Fruit fly (Drosophila melanogaster) whole organism, pupa: ENCODE data around the gene RpS10a.
A peak's percentile ranks its signal among the peaks of the same experiment; 100 is the strongest.

Source experiments
- CG10348 ChIP-seq: fragments of 200-800 bp; sonication (Bioruptor generic); IDR thresholded peaks from 2 replicates; pipeline ENCODE4 v1.3.6; 2022; ENCODE audit warnings: missing biosample characterization, missing genetic modification characterization
- CG12605 ChIP-seq: fragments of 200-800 bp; sonication (Bioruptor generic); IDR thresholded peaks from 2 replicates; pipeline ENCODE4 v1.3.6; 2022; ENCODE audit warnings: missing biosample characterization, missing genetic modification characterization
- CG13204 ChIP-seq: fragments of 200-800 bp; sonication (Bioruptor generic); optimal IDR thresholded peaks from 2 replicates; lab custom pipeline; 2018; ENCODE audit warnings: missing biosample characterization, mild to moderate bottlenecking, missing genetic modification characterization, moderate library complexity
- CG14655 ChIP-seq: fragments of 200-800 bp; sonication (Bioruptor generic); optimal IDR thresholded peaks from 3 replicates; lab custom pipeline; 2017; ENCODE audit warnings: mild to moderate bottlenecking, missing biosample characterization, missing genetic modification reagents, missing genetic modification characterization
- CG15710 ChIP-seq: fragments of 200-800 bp; sonication (Bioruptor generic); optimal IDR thresholded peaks from 2 replicates; lab custom pipeline; 2018; ENCODE audit warnings: missing biosample characterization, mild to moderate bottlenecking, missing genetic modification characterization, moderate library complexity
- CG17806 ChIP-seq: fragments of 200-800 bp; sonication (Bioruptor generic); optimal IDR thresholded peaks from 2 replicates; lab custom pipeline; 2018; ENCODE audit warnings: missing biosample characterization, mild to moderate bottlenecking, missing genetic modification characterization, moderate library complexity
- CG32121 ChIP-seq: fragments of 200-800 bp; sonication (Bioruptor generic); IDR thresholded peaks from 2 replicates; pipeline ENCODE4 v1.3.6; 2022; ENCODE audit warnings: missing biosample characterization, missing genetic modification characterization
- CG34367 ChIP-seq: fragments of 200-800 bp; sonication (Bioruptor generic); optimal IDR thresholded peaks from 2 replicates; lab custom pipeline; 2018; ENCODE audit warnings: missing biosample characterization, mild to moderate bottlenecking, missing genetic modification characterization
- CG4496 ChIP-seq: fragments of 200-800 bp; sonication (Bioruptor generic); IDR thresholded peaks from 3 replicates; pipeline ENCODE4 v1.3.6; 2022; ENCODE audit warnings: missing biosample characterization, missing genetic modification characterization
- CG8159 ChIP-seq: fragments of 200-800 bp; sonication (Bioruptor generic); optimal IDR thresholded peaks from 3 replicates; lab custom pipeline; 2018; ENCODE audit warnings: missing biosample characterization, mild to moderate bottlenecking, missing genetic modification characterization, moderate library complexity
- CG8301 ChIP-seq: fragments of 200-800 bp; sonication (Bioruptor generic); optimal IDR thresholded peaks from 2 replicates; lab custom pipeline; 2018; ENCODE audit warnings: missing biosample characterization, mild to moderate bottlenecking, missing genetic modification characterization
- CG9948 ChIP-seq: fragments of 200-800 bp; sonication (Bioruptor generic); optimal IDR thresholded peaks from 2 replicates; lab custom pipeline; 2018; ENCODE audit warnings: missing biosample characterization, mild to moderate bottlenecking, missing genetic modification characterization, moderate library complexity
- D1 ChIP-seq: fragments of 200-800 bp; sonication (Bioruptor generic); optimal IDR thresholded peaks from 2 replicates; lab custom pipeline; 2018; ENCODE audit warnings: missing biosample characterization, mild to moderate bottlenecking, missing genetic modification characterization, moderate library complexity
- EcR ChIP-seq: fragments of 200-800 bp; sonication (Bioruptor generic); optimal IDR thresholded peaks from 3 replicates; lab custom pipeline; 2019; ENCODE audit warnings: missing biosample characterization, missing genetic modification characterization, mild to moderate bottlenecking, moderate library complexity, missing genetic modification reagents
- Ets98B ChIP-seq: fragments of 200-800 bp; sonication (Bioruptor generic); IDR thresholded peaks from 2 replicates; pipeline ENCODE4 v1.3.6; 2022; ENCODE audit warnings: missing biosample characterization, missing genetic modification characterization
- Pif1A ChIP-seq: fragments of 200-800 bp; sonication (Bioruptor generic); optimal IDR thresholded peaks from 3 replicates; lab custom pipeline; 2016; ENCODE audit warnings: missing biosample characterization, missing genetic modification characterization
- Pif1B ChIP-seq: fragments of 200-800 bp; sonication (Bioruptor generic); optimal IDR thresholded peaks from 3 replicates; lab custom pipeline; 2016; ENCODE audit warnings: missing biosample characterization, missing genetic modification characterization
- Snoo ChIP-seq: fragments of 200-800 bp; sonication (Bioruptor generic); optimal IDR thresholded peaks from 3 replicates; lab custom pipeline; 2017; ENCODE audit warnings: missing biosample characterization, mild to moderate bottlenecking, missing genetic modification characterization, inconsistent platforms
- fd96Ca ChIP-seq: fragments of 200-800 bp; sonication (Bioruptor generic); IDR thresholded peaks from 3 replicates; pipeline ENCODE4 v1.3.6; 2022; ENCODE audit warnings: missing biosample characterization, missing genetic modification characterization
- gl ChIP-seq: fragments of 200-800 bp; sonication (Bioruptor generic); optimal IDR thresholded peaks from 2 replicates; lab custom pipeline; 2018; ENCODE audit warnings: missing biosample characterization, mild to moderate bottlenecking, missing genetic modification characterization
- rn ChIP-seq: fragments of 200-800 bp; sonication (Bioruptor generic); IDR thresholded peaks from 2 replicates; pipeline ENCODE4 v1.3.6; 2022; ENCODE audit warnings: missing biosample characterization, missing genetic modification characterization

Gene RpS10a

DNA sequence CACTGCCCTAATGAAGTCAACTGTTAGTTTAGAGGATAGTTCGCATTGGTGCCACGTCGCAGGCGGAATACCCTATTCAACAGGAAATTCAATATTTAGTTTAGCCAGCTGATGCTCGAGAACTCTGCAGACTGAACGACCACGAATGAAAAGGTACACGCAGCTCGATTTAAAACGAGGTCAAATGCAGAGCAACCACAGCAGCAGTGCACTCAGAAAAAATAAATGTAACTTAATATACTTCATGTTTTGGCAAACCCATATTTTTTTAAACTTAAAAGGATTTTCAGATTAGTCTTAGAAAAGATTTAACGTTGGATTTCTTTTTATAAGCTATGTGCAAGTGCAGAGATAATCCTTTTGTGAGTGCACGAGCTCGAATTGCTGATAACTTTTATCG, 2.5 kb downstream of the RpS10a start:
- TF ChIP-seq CG12605 (no peak), Ets98B (GFP tag; lab: Robert Waterston, UW) (no peak; the same call in 1 of the 2 replicates), CG32121 (GFP tag; lab: Robert Waterston, UW) (peak; percentile 59), CG9948 (tag; lab: Kevin White, UChicago) (peak; percentile 36), CG4496 (GFP tag; lab: Robert Waterston, UW) (peak; percentile 60), D1 (tag; lab: Kevin White, UChicago) (no peak), gl (tag; lab: Kevin White, UChicago) (no peak), fd96Ca (peak; percentile 46; the same call in 1 of the 3 replicates), CG8159 (tag; lab: Kevin White, UChicago) (peak; percentile 29), CG8301 (tag; lab: Kevin White, UChicago) (peak; percentile 47), CG34367 (peak; percentile 5), CG17806 (no peak), CG14655 (GFP tag; lab: Kevin White, UChicago) (peak; percentile 53)

DNA sequence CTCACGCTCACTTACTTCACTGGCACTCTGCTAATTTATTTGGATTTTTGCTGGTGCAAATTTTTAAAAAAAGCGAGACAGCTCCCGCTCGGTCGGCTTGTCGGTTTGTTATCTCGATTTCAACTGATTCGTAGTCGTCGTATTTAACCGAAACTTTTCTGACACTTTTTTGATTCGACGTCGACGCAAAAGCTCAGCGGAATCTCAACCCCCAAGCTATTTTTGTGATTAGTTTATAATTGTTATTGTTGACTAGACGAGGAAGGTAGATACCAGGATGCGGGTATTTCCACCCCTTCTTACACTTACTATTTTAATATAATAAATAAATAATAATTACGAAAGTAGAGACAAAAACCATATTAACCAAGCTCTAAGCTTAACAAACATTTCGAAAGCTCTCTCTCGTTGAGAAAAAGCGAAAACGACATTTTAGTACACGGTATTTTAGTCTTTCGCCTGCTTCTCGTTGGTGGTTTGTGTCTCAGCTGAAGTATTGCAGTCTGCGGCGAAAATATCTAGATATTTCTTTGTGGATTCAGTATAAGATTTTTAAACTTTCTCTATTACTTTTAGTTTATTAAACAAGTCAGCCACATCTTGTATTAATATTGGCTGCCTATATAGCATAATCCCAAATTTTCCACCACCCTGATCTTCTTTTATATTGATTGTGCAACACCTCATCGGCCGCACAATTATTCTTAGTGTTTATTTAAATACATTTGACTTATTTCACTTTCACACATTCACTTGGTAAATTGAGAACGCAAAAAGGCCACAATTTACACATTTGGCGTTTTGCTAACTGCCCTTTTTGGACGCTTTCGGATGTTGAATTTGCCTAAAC, 4.4 kb downstream of the RpS10a start, which contains the start of gene tau:
Gene tau, minus strand, starts transcription at position 311 of the 850 bp plus-strand sequence.
- peak; percentile 20; the same call in 1 of the 2 replicates for TF ChIP-seq CG32121 (GFP tag; lab: Robert Waterston, UW)
- no peak for TF ChIP-seq Pif1A (GFP tag; lab: Kevin White, UChicago)

DNA sequence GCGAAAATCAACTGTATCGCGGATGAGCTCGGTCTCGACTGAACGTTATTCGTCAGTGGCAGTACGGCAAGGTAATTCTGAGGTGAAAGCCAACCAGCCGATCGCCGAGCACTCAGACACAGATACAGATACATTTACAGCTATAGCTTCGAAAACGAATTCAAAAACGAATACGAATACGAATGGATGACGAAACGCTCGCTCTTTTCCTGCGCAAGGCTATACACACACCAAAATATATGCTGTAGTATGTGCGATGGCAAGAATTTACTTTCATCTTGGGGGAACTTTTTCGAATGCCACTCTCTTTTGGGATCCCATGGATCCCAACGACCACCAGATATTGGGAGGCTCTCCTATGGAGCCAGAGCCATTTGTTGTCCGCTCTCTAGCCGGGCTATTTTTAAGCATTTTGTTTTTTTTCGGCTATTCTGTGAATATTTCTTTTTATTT, 7.6 kb downstream of the RpS10a start, which contains the start of gene Mlc1:
Gene Mlc1, minus strand, starts transcription at position 51 of the 453 bp plus-strand sequence.
- no peak for TF ChIP-seq Ets98B (GFP tag; lab: Robert Waterston, UW)
- TF ChIP-seq CG34367 = no peak
- TF ChIP-seq Snoo = no peak
- no peak for TF ChIP-seq D1 (tag; lab: Kevin White, UChicago)
- no peak for TF ChIP-seq CG32121 (GFP tag; lab: Robert Waterston, UW)
- TF ChIP-seq Pif1A (GFP tag; lab: Kevin White, UChicago) = no peak
- TF ChIP-seq CG9948 (tag; lab: Kevin White, UChicago) = no peak
- no peak for TF ChIP-seq CG10348 (GFP tag; lab: Robert Waterston, UW)
- TF ChIP-seq CG12605 = no peak
- TF ChIP-seq CG17806 = no peak

DNA sequence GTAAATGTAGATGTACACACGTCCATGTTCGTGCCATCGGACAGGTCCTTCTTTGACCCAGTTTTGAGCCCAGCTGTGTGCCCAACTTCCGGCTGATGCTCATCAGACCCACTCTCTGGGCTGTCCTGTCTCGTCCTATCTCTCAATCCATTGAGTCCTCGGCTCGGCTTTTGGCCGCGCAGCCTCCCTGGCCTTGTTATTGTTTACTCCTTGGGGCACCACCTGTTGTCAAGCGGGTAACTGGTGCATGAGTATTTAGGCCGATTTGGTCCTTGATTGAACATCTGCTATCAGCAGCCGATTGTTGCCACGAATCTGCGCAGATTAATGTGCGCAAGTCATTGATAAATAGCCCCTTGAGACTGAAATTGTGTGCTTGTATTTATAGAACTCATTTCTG, 8.8 kb downstream of the RpS10a start:
- no peak for TF ChIP-seq Pif1B (GFP tag; lab: Kevin White, UChicago)
- TF ChIP-seq CG12605 = peak; percentile 87

DNA sequence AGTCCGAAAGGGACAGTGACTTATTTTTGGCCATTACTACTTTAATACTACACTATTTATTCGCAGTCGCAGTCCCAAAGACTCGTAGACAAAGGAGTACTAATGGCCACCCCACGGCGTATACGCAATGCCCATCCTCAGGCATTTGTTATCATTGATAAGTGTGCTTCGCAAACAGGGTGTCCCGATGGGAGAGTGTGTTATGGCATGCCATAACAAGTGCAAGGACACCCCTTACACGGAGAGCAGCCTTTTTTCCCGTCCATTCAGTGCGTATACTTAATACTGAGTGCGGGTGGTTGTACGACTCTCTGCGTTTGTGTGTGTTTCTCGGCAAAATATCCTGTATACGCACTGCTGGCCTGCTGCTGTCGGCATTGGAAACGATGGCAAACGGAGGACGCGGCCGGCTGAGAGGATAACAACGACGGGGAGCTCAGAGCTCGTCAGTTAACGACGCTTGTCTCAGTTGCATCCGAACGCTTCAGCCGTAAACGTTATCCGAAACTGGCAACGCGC, 9.5 kb downstream of the RpS10a start, which contains the start of gene unc80:
Gene unc80, plus strand, starts transcription at position 469 of the 519 bp plus-strand sequence.
- TF ChIP-seq Ets98B (GFP tag; lab: Robert Waterston, UW) = no peak
- no peak for TF ChIP-seq CG8301 (tag; lab: Kevin White, UChicago)
- TF ChIP-seq CG4496 (GFP tag; lab: Robert Waterston, UW) = no peak
- no peak for TF ChIP-seq CG14655 (GFP tag; lab: Kevin White, UChicago)
- no peak for TF ChIP-seq CG34367
- no peak for TF ChIP-seq CG8159 (tag; lab: Kevin White, UChicago)
- TF ChIP-seq CG10348 (GFP tag; lab: Robert Waterston, UW) = no peak
- TF ChIP-seq CG32121 (GFP tag; lab: Robert Waterston, UW) = no peak
- no peak for TF ChIP-seq CG13204 (GFP tag; lab: Kevin White, UChicago)
- TF ChIP-seq rn (GFP tag; lab: Robert Waterston, UW) = no peak
- no peak for TF ChIP-seq Pif1A (GFP tag; lab: Kevin White, UChicago)
- TF ChIP-seq EcR (GFP tag; lab: Kevin White, UChicago) = no peak
- TF ChIP-seq CG12605 = no peak
- no peak for TF ChIP-seq Pif1B (GFP tag; lab: Kevin White, UChicago)
- no peak for TF ChIP-seq CG15710 (tag; lab: Kevin White, UChicago)
- no peak for TF ChIP-seq CG17806
- no peak for TF ChIP-seq gl (tag; lab: Kevin White, UChicago)
- no peak for TF ChIP-seq D1 (tag; lab: Kevin White, UChicago)
- no peak for TF ChIP-seq CG9948 (tag; lab: Kevin White, UChicago)
- TF ChIP-seq, all 21 proteins: peak for 0

DNA sequence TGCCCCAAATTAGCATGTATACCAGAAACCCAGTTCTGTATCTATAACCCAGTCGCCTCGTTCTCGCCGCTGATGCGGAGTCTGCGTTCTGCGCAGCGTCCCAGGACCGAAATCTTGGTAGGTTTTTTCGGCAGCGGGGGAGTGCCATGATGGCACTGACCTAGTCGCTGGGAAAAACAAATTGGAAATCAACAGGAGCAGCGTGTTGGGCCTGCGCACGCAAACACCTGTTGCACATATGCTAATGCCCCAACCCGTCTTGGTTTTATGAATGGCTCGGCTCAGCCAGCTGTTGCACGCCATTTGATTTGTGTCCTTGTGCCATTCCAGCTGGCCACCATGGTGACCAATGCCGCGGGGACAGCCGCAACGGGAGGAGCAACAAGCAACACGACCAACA, 10.3 kb downstream of the RpS10a start:
- TF ChIP-seq CG13204 (GFP tag; lab: Kevin White, UChicago) = no peak
- no peak for TF ChIP-seq CG32121 (GFP tag; lab: Robert Waterston, UW)
- TF ChIP-seq CG8301 (tag; lab: Kevin White, UChicago) = no peak
- no peak for TF ChIP-seq CG14655 (GFP tag; lab: Kevin White, UChicago)
- TF ChIP-seq CG12605 = peak; percentile 93
- TF ChIP-seq CG15710 (tag; lab: Kevin White, UChicago) = no peak
- TF ChIP-seq D1 (tag; lab: Kevin White, UChicago) = no peak
